Worm (Caenorhabditis elegans) whole organism, early embryonic: ENCODE data around the gene sre-35.

Experiments
- aly-1 ChIP-seq: sonication (generic microtip); optimal IDR thresholded peaks from 2 replicates; lab custom pipeline; 2016; ENCODE audit warnings: missing genetic modification characterization, missing compliant biosample characterization
- ama-1 ChIP-seq: fragments of 150-350 bp; optimal IDR thresholded peaks from 2 replicates; lab custom pipeline; 2014
- ceh-36 ChIP-seq: sonication (generic microtip); optimal IDR thresholded peaks from 2 replicates; lab custom pipeline; 2016; ENCODE audit warnings: missing genetic modification characterization, inconsistent platforms, missing compliant biosample characterization
- ets-7 ChIP-seq: sonication (generic microtip); optimal IDR thresholded peaks from 2 replicates; lab custom pipeline; 2016; ENCODE audit warnings: missing genotype, missing genetic modification characterization, missing compliant biosample characterization
- hmbx-1 ChIP-seq: sonication (generic microtip); optimal IDR thresholded peaks from 2 replicates; lab custom pipeline; 2016; ENCODE audit warnings: mild to moderate bottlenecking, missing genetic modification characterization, missing compliant biosample characterization
- hmg-4 ChIP-seq: fragments of 200-800 bp; sonication (Bioruptor generic); optimal IDR thresholded peaks from 2 replicates; lab custom pipeline; 2018; ENCODE audit warnings: mild to moderate bottlenecking, missing genetic modification characterization, missing compliant biosample characterization
- hnd-1 ChIP-seq: sonication (generic microtip); optimal IDR thresholded peaks from 2 replicates; lab custom pipeline; 2016; ENCODE audit warnings: missing genetic modification characterization, missing compliant biosample characterization
- pes-1 ChIP-seq: fragments of 200-800 bp; sonication (Bioruptor generic); IDR thresholded peaks from 2 replicates; pipeline ENCODE4 v1.3.6; 2022; ENCODE audit warnings: missing genetic modification reagents, missing genetic modification characterization, missing compliant biosample characterization
- scrt-1 ChIP-seq: fragments of 200-800 bp; sonication (Bioruptor generic); IDR thresholded peaks from 2 replicates; pipeline ENCODE4 v1.3.6; 2022; ENCODE audit warnings: missing genetic modification characterization, missing compliant biosample characterization
- tbx-37 ChIP-seq: fragments of 200-800 bp; sonication (Bioruptor generic); conservative IDR thresholded peaks from 2 replicates; pipeline ENCODE4 v1.3.6; 2022; ENCODE audit warnings: missing genetic modification reagents, missing genetic modification characterization, missing compliant biosample characterization
- tra-4 ChIP-seq: sonication (generic microtip); optimal IDR thresholded peaks from 2 replicates; lab custom pipeline; 2017; ENCODE audit warnings: missing genetic modification characterization, missing compliant biosample characterization

Gene sre-35

ce11 chrII:12408717-12409116 lies 43.9 kb downstream of the sre-35 start, which contains the start of gene sre-31:
sre-31 (minus strand) TSS chrII:12408817.
- TF ChIP-seq ama-1, result no peak
- no peak for TF ChIP-seq aly-1 (tag; lab: Kevin White, UChicago)
- TF ChIP-seq scrt-1 (GFP tag; lab: Robert Waterston, UW), result no peak
- no peak for TF ChIP-seq hnd-1 (tag; lab: Kevin White, UChicago)
- TF ChIP-seq pes-1 (GFP tag; lab: Robert Waterston, UW), result no peak
- TF ChIP-seq tbx-37 (GFP tag; lab: Robert Waterston, UW), result no peak

ce11 chrII:12406394-12406793 lies 46.3 kb downstream of the sre-35 start, which contains the start of gene sre-30:
sre-30 (minus strand) TSS chrII:12406494.
- TF ChIP-seq tra-4 (tag; lab: Kevin White, UChicago), result no peak
- TF ChIP-seq ceh-36, result no peak
- no peak for TF ChIP-seq hmbx-1 (tag; lab: Kevin White, UChicago)
- TF ChIP-seq scrt-1 (GFP tag; lab: Robert Waterston, UW), result no peak
- TF ChIP-seq ets-7, result no peak
- TF ChIP-seq hnd-1 (tag; lab: Kevin White, UChicago), result no peak

ce11 chrII:12401791-12402190 lies 50.9 kb downstream of the sre-35 start, which contains the start of gene sre-29:
sre-29 (minus strand) TSS chrII:12401891.
- TF ChIP-seq hnd-1 (tag; lab: Kevin White, UChicago), result no peak
- TF ChIP-seq ama-1, result no peak
- TF ChIP-seq hmg-4 (GFP tag; lab: Kevin White, UChicago), result no peak
